Worm (Caenorhabditis elegans): ENCODE measurements around the gene tbx-33.

DNA sequence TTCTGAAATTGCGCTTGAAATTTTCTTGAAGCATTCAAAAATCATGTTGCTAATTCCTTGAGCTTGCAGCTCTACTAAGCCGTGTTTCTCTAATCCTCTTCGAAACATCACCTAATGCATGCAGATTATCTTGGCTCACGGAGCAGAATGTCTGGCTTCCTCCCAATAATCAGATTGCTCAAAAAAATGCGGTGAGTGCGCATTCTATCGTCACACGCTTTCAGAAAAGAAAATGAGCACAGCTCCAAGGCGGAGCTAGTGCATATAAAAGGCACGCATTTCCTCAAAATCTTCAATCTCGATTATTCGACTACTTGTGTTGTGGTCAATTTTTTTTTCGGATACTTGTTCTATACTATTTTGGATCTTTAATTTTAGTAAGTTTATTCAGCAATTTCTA, 4.7 kb upstream of the tbx-33 start:
- TF ChIP-seq ama-1 (optimal IDR thresholded peaks at IDR 0.05) (no peak), hmg-4 (GFP tag; optimal IDR thresholded peaks at IDR 0.05) (no peak), ceh-36 (tag; optimal IDR thresholded peaks at IDR 0.05) (no peak), pes-1 (GFP tag; IDR thresholded peaks at IDR 0.05) (no peak), flt-1 (GFP tag; IDR thresholded peaks at IDR 0.05) (no peak), aly-1 (tag; optimal IDR thresholded peaks at IDR 0.05) (no peak), sea-1 (GFP tag; conservative IDR thresholded peaks at IDR 0.05) (no peak), tbx-11 (GFP tag; IDR thresholded peaks at IDR 0.05) (no peak), hnd-1 (tag; optimal IDR thresholded peaks at IDR 0.05) (no peak), F13C5.2 (tag; optimal IDR thresholded peaks at IDR 0.05) (no peak), ceh-13 (GFP tag; optimal IDR thresholded peaks at IDR 0.05) (no peak), scrt-1 (GFP tag; IDR thresholded peaks at IDR 0.05) (no peak)
